Fruit fly (Drosophila melanogaster) whole organism, adult: ENCODE data around the gene Bx.

Experiments used
- CG14711 ChIP-seq: fragments of 200-800 bp; sonication (Bioruptor generic); optimal IDR thresholded peaks from 2 replicates; lab custom pipeline; 2018; ENCODE audit warnings: missing biosample characterization, mild to moderate bottlenecking, missing genetic modification characterization, moderate library complexity
- CG1620 ChIP-seq: fragments of 200-800 bp; sonication (Bioruptor generic); optimal IDR thresholded peaks from 2 replicates; lab custom pipeline; 2016; ENCODE audit warnings: missing biosample characterization, missing genetic modification characterization
- CG7045 ChIP-seq: fragments of 200-800 bp; sonication (Bioruptor generic); optimal IDR thresholded peaks from 2 replicates; lab custom pipeline; 2017; ENCODE audit warnings: missing biosample characterization, mild to moderate bottlenecking, missing genetic modification characterization
- Crg-1 ChIP-seq: fragments of 200-800 bp; sonication (Bioruptor generic); optimal IDR thresholded peaks from 2 replicates; lab custom pipeline; 2016; ENCODE audit warnings: missing biosample characterization, missing genetic modification characterization
- Hr96 ChIP-seq: fragments of 200-800 bp; sonication (Bioruptor generic); optimal IDR thresholded peaks from 2 replicates; lab custom pipeline; 2016; ENCODE audit warnings: missing biosample characterization, missing genetic modification characterization
- Mnt ChIP-seq: fragments of 200-800 bp; sonication (Bioruptor generic); optimal IDR thresholded peaks from 2 replicates; lab custom pipeline; 2016; ENCODE audit warnings: missing biosample characterization, mild to moderate bottlenecking, missing genetic modification characterization
- bab1 ChIP-seq: fragments of 200-800 bp; sonication (Bioruptor generic); optimal IDR thresholded peaks from 3 replicates; lab custom pipeline; 2019; ENCODE audit warnings: missing biosample characterization, mild to moderate bottlenecking, missing genetic modification characterization, moderate library complexity
- cic ChIP-seq: fragments of 200-800 bp; sonication (Bioruptor generic); optimal IDR thresholded peaks from 2 replicates; lab custom pipeline; 2017; ENCODE audit warnings: missing biosample characterization, mild to moderate bottlenecking, missing genetic modification characterization, moderate library complexity
- cnc ChIP-seq, 2 experiments: fragments of >200 bp; optimal IDR thresholded peaks; 2 replicates each; lab custom pipeline; 2017
- ovo ChIP-seq: fragments of 200-800 bp; sonication (Bioruptor generic); optimal IDR thresholded peaks from 2 replicates; lab custom pipeline; 2016; ENCODE audit warnings: missing biosample characterization, missing genetic modification characterization
- toe ChIP-seq: fragments of 200-800 bp; sonication (Bioruptor generic); optimal IDR thresholded peaks from 2 replicates; lab custom pipeline; 2016; ENCODE audit warnings: missing biosample characterization, missing genetic modification characterization

DNA sequence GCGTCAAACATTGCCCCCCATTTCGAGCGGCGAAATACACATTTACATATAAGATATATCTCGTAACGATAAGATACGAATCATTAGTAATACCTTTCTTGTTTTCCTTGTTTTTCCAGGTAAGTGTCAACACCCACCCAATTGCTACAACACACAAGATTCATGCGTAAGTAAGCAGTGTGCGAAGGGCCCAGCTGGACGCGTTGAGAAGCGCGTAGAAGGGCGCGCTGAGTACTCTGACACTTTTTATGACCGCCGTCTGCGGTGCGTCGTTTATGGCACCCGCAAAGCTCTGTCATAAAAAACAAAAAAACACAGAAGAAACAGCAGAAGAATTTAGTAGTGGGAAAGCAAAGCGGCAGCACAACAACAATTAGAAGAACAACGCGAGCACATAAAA is 32.5 kb downstream of the Bx start:
- no peak for TF ChIP-seq Mnt
- TF ChIP-seq CG1620 (GFP tag; lab: Kevin White, UChicago): no peak
- no peak for TF ChIP-seq Crg-1 (GFP tag; lab: Kevin White, UChicago)
- TF ChIP-seq cnc (optimal IDR thresholded peaks at IDR 0.05; lab: Kevin White, UChicago): no peak
- no peak for TF ChIP-seq CG7045 (GFP tag; lab: Kevin White, UChicago)
- no peak for TF ChIP-seq CG14711 (tag; lab: Kevin White, UChicago)
- no peak for TF ChIP-seq Hr96
- TF ChIP-seq ovo (GFP tag; lab: Kevin White, UChicago): no peak
- TF ChIP-seq toe (GFP tag; lab: Kevin White, UChicago): no peak
- TF ChIP-seq bab1: no peak
- TF ChIP-seq cic (GFP tag; lab: Kevin White, UChicago): no peak
